Worm (Caenorhabditis elegans) whole organism, mixed stage, embryonic: Measurements from ENCODE around the gene ech-5.
"Not testable (repeated sequence)": the region's sequence is repeated elsewhere in the genome, so short reads cannot be mapped to it uniquely, and the experiment has no call there.

ENCODE experiments used
- M03D4.4 ChIP-seq: sonication (generic microtip); optimal IDR thresholded peaks from 2 replicates; lab custom pipeline; 2017; ENCODE audit warnings: mild to moderate bottlenecking, missing genetic modification characterization, missing compliant biosample characterization
- bed-3 ChIP-seq: fragments of 200-800 bp; sonication (Bioruptor generic); optimal IDR thresholded peaks from 3 replicates; lab custom pipeline; 2018; ENCODE audit warnings: mild to moderate bottlenecking, missing genetic modification characterization, moderate library complexity, missing compliant biosample characterization
- blmp-1 ChIP-seq: fragments of 150-350 bp; optimal IDR thresholded peaks from 2 replicates; lab custom pipeline; 2014; ENCODE audit warnings: missing biosample characterization, missing genetic modification characterization
- ceh-43 ChIP-seq: fragments of 200-800 bp; sonication (Bioruptor generic); optimal IDR thresholded peaks from 2 replicates; lab custom pipeline; 2018; ENCODE audit warnings: mild to moderate bottlenecking, missing genetic modification characterization, moderate library complexity, missing compliant biosample characterization
- cnd-1 ChIP-seq: fragments of 200-800 bp; sonication (Bioruptor generic); optimal IDR thresholded peaks from 2 replicates; lab custom pipeline; 2018; ENCODE audit warnings: mild to moderate bottlenecking, missing genetic modification characterization, missing compliant biosample characterization
- drap-1 ChIP-seq: fragments of 200-800 bp; sonication (Bioruptor generic); optimal IDR thresholded peaks from 3 replicates; lab custom pipeline; 2018; ENCODE audit warnings: mild to moderate bottlenecking, missing genetic modification characterization, missing compliant biosample characterization
- elt-1 ChIP-seq: sonication (generic microtip); optimal IDR thresholded peaks from 2 replicates; lab custom pipeline; 2017; ENCODE audit warnings: missing genetic modification characterization, mild to moderate bottlenecking, missing compliant biosample characterization, antibody characterized with exemption, moderate library complexity, borderline replicate concordance; ENCODE audit not compliant: insufficient read depth
- elt-3 ChIP-seq: fragments of 150-350 bp; optimal IDR thresholded peaks from 2 replicates; lab custom pipeline; 2014; ENCODE audit warnings: missing biosample characterization, missing genetic modification characterization
- flh-1 ChIP-seq: fragments of 200-800 bp; sonication (Bioruptor generic); optimal IDR thresholded peaks from 2 replicates; lab custom pipeline; 2018; ENCODE audit warnings: mild to moderate bottlenecking, missing genetic modification characterization, moderate library complexity, missing compliant biosample characterization
- ham-2 ChIP-seq: fragments of 200-800 bp; sonication (Bioruptor generic); optimal IDR thresholded peaks from 2 replicates; lab custom pipeline; 2018; ENCODE audit warnings: mild to moderate bottlenecking, missing genetic modification characterization, missing compliant biosample characterization
- hlh-1 ChIP-seq: fragments of 150-350 bp; optimal IDR thresholded peaks from 2 replicates; lab custom pipeline; 2014; ENCODE audit warnings: missing biosample characterization, missing genetic modification reagents, missing genetic modification characterization
- lin-13 ChIP-seq: fragments of 150-350 bp; optimal IDR thresholded peaks from 2 replicates; lab custom pipeline; 2014; ENCODE audit warnings: missing biosample characterization, missing genetic modification characterization
- lin-32 ChIP-seq: fragments of 200-800 bp; sonication (Bioruptor generic); optimal IDR thresholded peaks from 2 replicates; lab custom pipeline; 2018; ENCODE audit warnings: mild to moderate bottlenecking, missing genetic modification characterization, missing compliant biosample characterization
- lsy-2 ChIP-seq: fragments of 150-350 bp; optimal IDR thresholded peaks from 2 replicates; lab custom pipeline; 2014; ENCODE audit warnings: missing biosample characterization, missing genetic modification characterization
- mep-1 ChIP-seq: fragments of 150-350 bp; optimal IDR thresholded peaks from 2 replicates; lab custom pipeline; 2017; ENCODE audit warnings: missing biosample characterization, missing genetic modification reagents, missing genetic modification characterization, inconsistent platforms
- nhr-237 ChIP-seq: fragments of 150-350 bp; optimal IDR thresholded peaks from 2 replicates; lab custom pipeline; 2014; ENCODE audit warnings: missing biosample characterization, missing genetic modification characterization
- nhr-28 ChIP-seq: fragments of 150-350 bp; optimal IDR thresholded peaks from 2 replicates; lab custom pipeline; 2014; ENCODE audit warnings: missing biosample characterization, missing genetic modification characterization
- pha-4 ChIP-seq: fragments of 150-350 bp; optimal IDR thresholded peaks from 2 replicates; lab custom pipeline; 2018; ENCODE audit warnings: missing biosample characterization, missing genetic modification reagents, missing genetic modification characterization
- sem-2 ChIP-seq: fragments of 200-800 bp; sonication (Bioruptor generic); optimal IDR thresholded peaks from 2 replicates; lab custom pipeline; 2018; ENCODE audit warnings: mild to moderate bottlenecking, missing genetic modification characterization, missing compliant biosample characterization
- snpc-4 ChIP-seq: fragments of 150-350 bp; optimal IDR thresholded peaks from 2 replicates; lab custom pipeline; 2014; ENCODE audit warnings: missing biosample characterization, missing genetic modification characterization
- sptf-1 ChIP-seq: sonication (generic microtip); optimal IDR thresholded peaks from 2 replicates; lab custom pipeline; 2017; ENCODE audit warnings: mild to moderate bottlenecking, missing genetic modification characterization, moderate library complexity, missing compliant biosample characterization
- tbx-8 ChIP-seq: fragments of 200-800 bp; sonication (Bioruptor generic); optimal IDR thresholded peaks from 2 replicates; lab custom pipeline; 2018; ENCODE audit warnings: mild to moderate bottlenecking, missing genetic modification characterization, moderate library complexity, missing compliant biosample characterization
- unc-120 ChIP-seq: sonication (generic microtip); optimal IDR thresholded peaks from 2 replicates; lab custom pipeline; 2017; ENCODE audit warnings: missing genetic modification characterization, missing compliant biosample characterization; ENCODE audit not compliant: poor library complexity, severe bottlenecking
- unc-39 ChIP-seq: fragments of 150-350 bp; optimal IDR thresholded peaks from 2 replicates; lab custom pipeline; 2014; ENCODE audit warnings: missing biosample characterization, missing genetic modification characterization
- zip-8 ChIP-seq: fragments of 150-350 bp; optimal IDR thresholded peaks from 2 replicates; lab custom pipeline; 2014; ENCODE audit warnings: missing biosample characterization, missing genetic modification characterization
- ztf-11 ChIP-seq: fragments of 150-350 bp; optimal IDR thresholded peaks from 2 replicates; lab custom pipeline; 2014; ENCODE audit warnings: missing biosample characterization, missing genetic modification characterization

Gene ech-5

DNA sequence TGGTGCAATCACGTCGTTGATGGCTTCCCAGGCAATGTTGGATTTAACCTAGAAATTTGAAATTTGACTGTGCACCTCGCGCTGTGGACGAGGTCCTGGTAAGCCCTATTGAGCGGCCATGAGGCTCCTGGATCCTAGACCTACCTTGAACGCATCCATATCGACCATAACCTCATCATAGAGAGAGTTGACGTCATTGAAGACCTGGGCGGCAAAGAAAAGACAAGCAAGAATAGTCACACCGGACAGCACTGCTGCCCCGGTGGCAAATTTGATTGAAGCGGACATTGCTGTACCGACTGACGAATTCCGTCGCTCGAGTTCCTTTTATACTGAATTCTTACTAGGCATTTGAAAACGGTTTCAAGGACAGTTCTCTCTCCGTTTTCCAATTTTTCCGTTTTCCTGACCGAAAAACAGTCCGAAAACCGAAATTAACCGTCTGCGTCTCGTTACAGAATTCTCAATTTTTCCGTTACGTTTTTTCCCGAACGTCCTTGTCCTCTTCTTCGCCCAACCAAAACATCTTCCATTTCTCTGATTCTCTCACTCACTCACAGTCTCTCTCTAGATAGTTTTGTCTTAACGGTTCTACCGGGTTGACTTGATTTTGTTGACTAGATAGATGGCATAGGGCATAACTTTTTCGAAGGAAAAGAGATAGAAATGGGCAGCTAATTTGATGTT lies 33.3 kb upstream of the ech-5 start, which contains the start of gene col-103:
Gene col-103, minus strand, starts transcription at position 302 of the 687 bp plus-strand sequence.
- TF ChIP-seq lsy-2 (no peak), elt-3 (tag; lab: Kevin White, UChicago) (no peak), lin-13 (no peak), snpc-4 (no peak), sem-2 (GFP tag; lab: Kevin White, UChicago) (no peak), flh-1 (no peak)
- TF ChIP-seq, all 35 proteins: peak for 0

DNA sequence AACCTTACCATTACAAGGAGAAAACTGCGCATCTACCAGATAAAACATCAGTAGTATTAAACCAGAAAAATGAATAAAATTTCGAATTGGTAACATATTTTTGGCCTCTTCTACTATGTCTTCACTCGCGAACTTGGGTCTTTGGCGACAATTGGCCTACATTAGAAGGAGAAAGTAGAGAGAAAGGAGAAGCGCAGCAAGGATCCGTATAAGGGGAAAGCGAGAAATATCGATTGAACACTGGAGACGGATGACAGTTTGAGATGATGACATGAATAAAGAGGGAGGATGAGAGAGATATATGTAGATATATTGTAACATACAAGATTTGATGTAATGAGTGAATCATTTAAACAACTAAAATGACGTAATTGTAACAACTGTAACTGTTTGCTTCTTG lies 28.5 kb upstream of the ech-5 start, which contains the start of gene F56B3.2:
Gene F56B3.2, minus strand, starts transcription at position 273 of the 400 bp plus-strand sequence.
- TF ChIP-seq zip-8 (tag; lab: Kevin White, UChicago): no peak
- no peak for TF ChIP-seq elt-3 (tag; lab: Kevin White, UChicago)
- TF ChIP-seq unc-39 (tag; lab: Kevin White, UChicago): no peak
- TF ChIP-seq blmp-1 (tag; lab: Kevin White, UChicago): peak; percentile 93
- no peak for TF ChIP-seq elt-1 (tag; lab: Kevin White, UChicago)
- no peak for TF ChIP-seq ceh-43 (GFP tag; lab: Kevin White, UChicago)
- TF ChIP-seq ham-2: peak; percentile 31
- no peak for TF ChIP-seq hlh-1 (tag; lab: Kevin White, UChicago)

DNA sequence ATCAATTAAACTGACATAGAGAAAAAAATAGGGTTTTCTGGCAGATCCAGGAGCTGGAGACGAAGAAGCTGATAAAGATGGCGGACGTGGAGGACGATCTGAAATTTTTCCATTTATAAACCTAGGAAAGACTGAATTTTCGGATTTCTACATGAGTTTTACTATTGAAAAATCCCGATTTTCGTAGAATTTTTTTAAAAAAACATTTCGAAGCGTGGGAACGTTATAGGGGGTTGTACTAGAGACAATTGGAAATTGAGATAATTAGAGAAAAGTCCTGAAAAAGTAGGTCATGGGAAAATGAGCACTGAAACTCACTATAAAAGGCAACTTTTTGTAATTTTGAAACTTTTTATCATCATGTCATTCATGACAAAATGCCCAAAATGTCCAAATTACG lies 25.8 kb upstream of the ech-5 start, which contains the start of gene F56B3.9:
Gene F56B3.9, plus strand, starts transcription at position 301 of the 400 bp plus-strand sequence.
- TF ChIP-seq ceh-43 (GFP tag; lab: Kevin White, UChicago); lsy-2; bed-3 (GFP tag; lab: Kevin White, UChicago): not testable (repeated sequence)

DNA sequence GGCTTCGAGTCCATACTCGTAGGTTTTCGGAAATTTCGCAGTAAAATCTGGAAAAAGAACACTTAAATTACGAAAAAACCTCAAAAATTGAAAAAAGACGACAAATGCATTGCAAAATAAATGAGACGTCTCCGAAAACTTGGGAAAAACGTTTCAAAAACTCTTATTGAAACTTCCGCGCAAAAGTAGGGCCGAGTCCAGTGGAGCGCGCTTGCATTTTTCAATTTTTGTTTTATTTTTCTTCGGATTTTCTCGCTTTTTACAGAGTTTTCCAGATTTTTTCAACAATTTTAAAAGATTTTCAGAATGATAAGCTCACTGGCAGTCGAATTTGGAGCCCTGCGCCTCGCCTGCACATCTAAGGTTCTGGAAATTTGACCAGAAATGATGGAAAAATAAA lies 23.9 kb upstream of the ech-5 start, which contains the start of gene mrpl-2:
Gene mrpl-2, plus strand, starts transcription at position 307 of the 400 bp plus-strand sequence.
- TF ChIP-seq sptf-1 (tag; lab: Kevin White, UChicago): peak; percentile 3
- no peak for TF ChIP-seq lin-13

DNA sequence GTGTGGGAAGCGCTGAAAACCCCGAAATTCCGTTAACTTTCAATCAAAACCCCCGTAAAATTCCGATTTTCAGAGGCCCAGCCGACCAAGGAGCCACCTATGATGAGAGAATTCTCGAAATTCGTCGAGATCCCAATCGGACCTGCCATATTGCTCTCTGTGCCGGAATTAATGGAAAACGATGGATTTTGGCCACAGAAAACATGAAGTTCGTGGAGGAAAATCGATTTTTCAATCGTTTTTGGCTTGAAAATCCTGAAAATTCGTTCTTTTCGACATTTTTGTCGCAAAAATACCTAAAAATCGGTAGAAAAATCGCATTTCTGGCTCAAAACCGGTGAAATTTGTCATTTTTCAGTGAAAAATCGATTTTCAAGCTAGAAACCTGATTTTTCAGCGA lies 23.2 kb upstream of the ech-5 start:
- TF ChIP-seq cnd-1 (tag; lab: Kevin White, UChicago): no peak
- no peak for TF ChIP-seq lin-32 (GFP tag; lab: Kevin White, UChicago)
- no peak for TF ChIP-seq snpc-4
- no peak for TF ChIP-seq blmp-1 (tag; lab: Kevin White, UChicago)
- TF ChIP-seq unc-39 (tag; lab: Kevin White, UChicago): no peak
- TF ChIP-seq M03D4.4 (tag; lab: Kevin White, UChicago): no peak
- TF ChIP-seq tbx-8 (GFP tag; lab: Kevin White, UChicago): no peak
- no peak for TF ChIP-seq lin-13
- TF ChIP-seq pha-4: no peak
- TF ChIP-seq ztf-11: no peak
- no peak for TF ChIP-seq zip-8 (tag; lab: Kevin White, UChicago)

DNA sequence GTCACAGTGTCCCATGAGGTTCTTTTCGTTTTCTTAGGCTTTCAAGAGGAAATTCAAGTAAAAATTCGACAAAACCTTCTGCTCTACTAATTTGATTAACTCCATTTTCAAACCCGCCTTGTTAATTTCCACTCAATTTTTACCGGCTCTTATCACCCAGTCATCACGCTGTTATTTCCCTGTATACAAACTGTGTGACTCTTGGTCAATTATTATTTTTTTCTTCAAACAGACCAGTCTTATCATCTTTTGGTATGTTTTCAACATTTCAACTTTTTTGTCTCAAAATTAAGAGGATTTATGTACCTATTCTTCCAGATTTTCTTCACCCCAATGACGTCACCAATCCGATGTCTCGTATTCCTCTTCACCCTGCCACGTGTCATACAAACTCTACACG lies 18.3 kb upstream of the ech-5 start, which contains the start of gene ugt-52:
Gene ugt-52, plus strand, starts transcription at position 301 of the 400 bp plus-strand sequence.
- no peak for TF ChIP-seq lsy-2
- no peak for TF ChIP-seq cnd-1 (tag; lab: Kevin White, UChicago)
- TF ChIP-seq snpc-4: no peak
- no peak for TF ChIP-seq drap-1 (GFP tag; lab: Kevin White, UChicago)
- TF ChIP-seq nhr-237 (tag; lab: Kevin White, UChicago): no peak
- TF ChIP-seq nhr-28 (tag; lab: Kevin White, UChicago): no peak
- no peak for TF ChIP-seq lin-32 (GFP tag; lab: Kevin White, UChicago)
- no peak for TF ChIP-seq mep-1
- no peak for TF ChIP-seq ceh-43 (GFP tag; lab: Kevin White, UChicago)
- no peak for TF ChIP-seq unc-120 (tag; lab: Kevin White, UChicago)

DNA sequence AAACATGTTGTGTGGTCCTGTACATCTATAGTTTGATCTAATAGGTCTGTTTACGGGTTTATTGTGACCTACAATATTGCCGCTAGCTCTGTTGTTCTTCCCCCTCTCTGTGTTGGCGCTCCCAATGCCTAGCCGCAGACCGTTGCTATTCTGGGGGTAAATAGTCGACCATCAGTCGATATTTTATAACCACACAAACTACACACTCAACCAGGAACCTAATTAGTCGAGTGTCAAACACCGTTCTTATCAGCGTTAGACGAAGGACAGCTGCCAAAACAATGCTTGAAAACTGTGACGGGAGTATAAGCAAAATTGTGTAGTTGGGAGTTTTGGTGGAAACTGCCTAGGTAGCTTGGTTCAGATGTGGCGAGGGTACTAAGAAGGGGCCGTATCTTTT lies 14.4 kb upstream of the ech-5 start:
- TF ChIP-seq M03D4.4 (tag; lab: Kevin White, UChicago) (no peak), drap-1 (GFP tag; lab: Kevin White, UChicago) (no peak), bed-3 (GFP tag; lab: Kevin White, UChicago) (no peak), flh-1 (no peak), blmp-1 (tag; lab: Kevin White, UChicago) (no peak), sem-2 (GFP tag; lab: Kevin White, UChicago) (no peak), snpc-4 (no peak), nhr-28 (tag; lab: Kevin White, UChicago) (no peak)
